Worm (Caenorhabditis elegans) whole organism, L3 larva: ENCODE results near the gene ttc-7.

Source experiments
- ceh-82 ChIP-seq: fragments of 150-350 bp; optimal IDR thresholded peaks from 2 replicates; lab custom pipeline; 2014; ENCODE audit warnings: missing biosample characterization, missing genetic modification characterization
- egl-27 ChIP-seq: sonication (generic microtip); optimal IDR thresholded peaks from 4 replicates; lab custom pipeline; 2017; ENCODE audit warnings: missing biosample characterization, missing genetic modification reagents, missing genetic modification characterization
- elt-2 ChIP-seq: sonication (generic microtip); optimal IDR thresholded peaks from 2 replicates; lab custom pipeline; 2016; ENCODE audit warnings: missing genetic modification reagents, mild to moderate bottlenecking, missing genetic modification characterization, missing compliant biosample characterization
- mdl-1 ChIP-seq: fragments of 150-350 bp; optimal IDR thresholded peaks from 2 replicates; lab custom pipeline; 2014; ENCODE audit warnings: missing biosample characterization, missing genetic modification characterization
- pha-4 ChIP-seq: fragments of 150-350 bp; optimal IDR thresholded peaks from 2 replicates; lab custom pipeline; 2014; ENCODE audit warnings: missing biosample characterization, missing genetic modification reagents, missing genetic modification characterization
- ztf-4 ChIP-seq: fragments of 150-350 bp; optimal IDR thresholded peaks from 2 replicates; lab custom pipeline; 2014; ENCODE audit warnings: missing biosample characterization, missing genetic modification characterization

- no peak for TF ChIP-seq ceh-82 (tag; lab: Kevin White, UChicago)
- TF ChIP-seq ztf-4: no peak
- TF ChIP-seq pha-4 (tag; lab: Kevin White, UChicago): no peak
- no peak for TF ChIP-seq mdl-1 (tag; lab: Kevin White, UChicago)
- TF ChIP-seq elt-2 (tag; lab: Kevin White, UChicago): no peak
- TF ChIP-seq egl-27 (tag; lab: Kevin White, UChicago): no peak
These were observed 42.1 kb upstream of the ttc-7 start, which contains the start of gene clp-4 for ce11 chrIII:1818001-1818655.
